Worm (Caenorhabditis elegans) whole organism, L1 larva: Measurements from ENCODE around the gene B0334.5.

ENCODE experiments used
- ceh-63 ChIP-seq: fragments of 200-800 bp; sonication (Bioruptor generic); optimal IDR thresholded peaks from 2 replicates; lab custom pipeline; 2018; ENCODE audit warnings: mild to moderate bottlenecking, missing genetic modification characterization, missing compliant biosample characterization
- egl-27 ChIP-seq, 2 experiments: fragments of 150-350 bp in 1 of 2; sonication (generic microtip); optimal IDR thresholded peaks; 3 replicates each; lab custom pipeline; 2017 to 2018; ENCODE audit warnings: missing biosample characterization in 2 of 2, missing genetic modification characterization in 2 of 2, missing genetic modification reagents in 2 of 2
- mep-1 ChIP-seq: fragments of 150-350 bp; optimal IDR thresholded peaks from 2 replicates; lab custom pipeline; 2014; ENCODE audit warnings: missing biosample characterization, missing genetic modification characterization
- sox-4 ChIP-seq: sonication (generic microtip); optimal IDR thresholded peaks from 2 replicates; lab custom pipeline; 2016; ENCODE audit warnings: missing genetic modification characterization, missing compliant biosample characterization
- unc-62 ChIP-seq: fragments of 150-350 bp; optimal IDR thresholded peaks from 2 replicates; lab custom pipeline; 2014; ENCODE audit warnings: missing biosample characterization, missing genetic modification reagents, missing genetic modification characterization
- zag-1 ChIP-seq: fragments of 150-350 bp; optimal IDR thresholded peaks from 2 replicates; lab custom pipeline; 2014; ENCODE audit warnings: missing biosample characterization, missing genetic modification characterization
- ztf-4 ChIP-seq: fragments of 150-350 bp; optimal IDR thresholded peaks from 2 replicates; lab custom pipeline; 2014; ENCODE audit warnings: missing biosample characterization, missing genetic modification characterization

- TF ChIP-seq sox-4 (tag; lab: Kevin White, UChicago) = no peak
- TF ChIP-seq zag-1 = no peak
- no peak for TF ChIP-seq egl-27 (tag; optimal IDR thresholded peaks at IDR 0.05; lab: Kevin White, UChicago)
- no peak for TF ChIP-seq ztf-4 (tag; lab: Kevin White, UChicago)
- no peak for TF ChIP-seq unc-62
- TF ChIP-seq ceh-63 (GFP tag; lab: Kevin White, UChicago) = no peak
- no peak for TF ChIP-seq mep-1 (tag; lab: Kevin White, UChicago)
These were observed 43.8 kb upstream of the B0334.5 start for ce11 chrII:11453639-11454038.
